Worm (Caenorhabditis elegans) whole organism, L4/young adult: ENCODE results near the gene ceh-89.

Source experiments
- W03F9.2 ChIP-seq: fragments of 150-350 bp; optimal IDR thresholded peaks from 2 replicates; lab custom pipeline; 2014; ENCODE audit warnings: missing biosample characterization, missing genetic modification characterization
- dao-5 ChIP-seq: sonication (generic microtip); optimal IDR thresholded peaks from 2 replicates; lab custom pipeline; 2016; ENCODE audit warnings: missing genotype, missing genetic modification characterization, moderate library complexity, missing compliant biosample characterization
- him-1 ChIP-seq: sonication (generic microtip); optimal IDR thresholded peaks from 2 replicates; lab custom pipeline; 2016; ENCODE audit warnings: missing genotype, missing genetic modification reagents, missing genetic modification characterization, missing compliant biosample characterization

The ceh-89 gene

ce11 chrX:14140040-14140439 is 1.7 kb upstream of the ceh-89 start, which contains the start of gene nkat-1:
nkat-1 (minus strand) TSS chrX:14140140.
- no peak for TF ChIP-seq him-1 (tag; lab: Kevin White, UChicago)
- TF ChIP-seq W03F9.2 (tag; lab: Kevin White, UChicago), result no peak
- no peak for TF ChIP-seq dao-5 (tag; lab: Kevin White, UChicago)

- TF ChIP-seq dao-5 (tag; lab: Kevin White, UChicago) (no peak), W03F9.2 (tag; lab: Kevin White, UChicago) (no peak), him-1 (tag; lab: Kevin White, UChicago) (no peak)
These were observed 353 bp upstream of the ceh-89 start for ce11 chrX:14141344-14141841.

- no peak for TF ChIP-seq him-1 (tag; lab: Kevin White, UChicago)
- no peak for TF ChIP-seq W03F9.2 (tag; lab: Kevin White, UChicago)
- TF ChIP-seq dao-5 (tag; lab: Kevin White, UChicago), result no peak
These were observed 3.9 kb downstream of the ceh-89 start for ce11 chrX:14145634-14146033.

- peak; percentile 30 for TF ChIP-seq him-1 (tag; lab: Kevin White, UChicago)
- peak; percentile 77 for TF ChIP-seq W03F9.2 (tag; lab: Kevin White, UChicago)
- TF ChIP-seq dao-5 (tag; lab: Kevin White, UChicago), result no peak
These were observed 5.0 kb downstream of the ceh-89 start for ce11 chrX:14146740-14147140.

- TF ChIP-seq him-1 (tag; lab: Kevin White, UChicago) (no peak), W03F9.2 (tag; lab: Kevin White, UChicago) (no peak), dao-5 (tag; lab: Kevin White, UChicago) (no peak)
These were observed 5.7 kb downstream of the ceh-89 start, which contains the start of gene akt-2 for ce11 chrX:14147400-14147799. akt-2 (plus strand) TSS chrX:14147700.

ce11 chrX:14152644-14153043 is 10.9 kb downstream of the ceh-89 start:
- TF ChIP-seq him-1 (tag; lab: Kevin White, UChicago), result no peak
- no peak for TF ChIP-seq dao-5 (tag; lab: Kevin White, UChicago)
- no peak for TF ChIP-seq W03F9.2 (tag; lab: Kevin White, UChicago)

ce11 chrX:14156913-14157312 is 15.2 kb downstream of the ceh-89 start, which contains the start of gene ceh-90:
ceh-90 (minus strand) TSS chrX:14157013.
- TF ChIP-seq him-1 (tag; lab: Kevin White, UChicago) (no peak), W03F9.2 (tag; lab: Kevin White, UChicago) (no peak), dao-5 (tag; lab: Kevin White, UChicago) (no peak)

ce11 chrX:14161684-14162347 is 20.1 kb downstream of the ceh-89 start, which contains the start of gene lgc-25:
lgc-25 (minus strand) TSS chrX:14161734.
- peak; percentile 23 for TF ChIP-seq W03F9.2 (tag; lab: Kevin White, UChicago)
- TF ChIP-seq him-1 (tag; lab: Kevin White, UChicago), result no peak
- peak; percentile 20 for TF ChIP-seq dao-5 (tag; lab: Kevin White, UChicago)

- TF ChIP-seq W03F9.2 (tag; lab: Kevin White, UChicago) (no peak), him-1 (tag; lab: Kevin White, UChicago) (no peak), dao-5 (tag; lab: Kevin White, UChicago) (no peak)
These were observed 22.5 kb downstream of the ceh-89 start, which contains the start of gene vha-20 for ce11 chrX:14164234-14164633. vha-20 (minus strand) TSS chrX:14164506.

ce11 chrX:14165156-14165555 is 23.4 kb downstream of the ceh-89 start:
- no peak for TF ChIP-seq W03F9.2 (tag; lab: Kevin White, UChicago)
- TF ChIP-seq him-1 (tag; lab: Kevin White, UChicago), result no peak
- TF ChIP-seq dao-5 (tag; lab: Kevin White, UChicago), result no peak

ce11 chrX:14169569-14170031 is 27.9 kb downstream of the ceh-89 start, which contains the start of gene sym-4:
sym-4 (minus strand) TSS chrX:14169619.
- no peak for TF ChIP-seq dao-5 (tag; lab: Kevin White, UChicago)
- peak; percentile 84 for TF ChIP-seq W03F9.2 (tag; lab: Kevin White, UChicago)
- TF ChIP-seq him-1 (tag; lab: Kevin White, UChicago), result peak; percentile 26

- TF ChIP-seq him-1 (tag; lab: Kevin White, UChicago) (no peak), W03F9.2 (tag; lab: Kevin White, UChicago) (peak; percentile 46), dao-5 (tag; lab: Kevin White, UChicago) (no peak)
These were observed 32.1 kb downstream of the ceh-89 start, which contains the start of gene idhb-1 for ce11 chrX:14173850-14174249. idhb-1 (minus strand) TSS chrX:14174063.

ce11 chrX:14175740-14176139 is 34.0 kb downstream of the ceh-89 start, which contains the start of gene C37E2.2:
C37E2.2 (plus strand) TSS chrX:14176040.
- no peak for TF ChIP-seq him-1 (tag; lab: Kevin White, UChicago)
- no peak for TF ChIP-seq W03F9.2 (tag; lab: Kevin White, UChicago)
